Worm (Caenorhabditis elegans) whole organism, midembryonic: ENCODE results near the gene hpk-1.

Experiments
- T22C8.4 ChIP-seq: fragments of 200-800 bp; sonication (Bioruptor generic); IDR thresholded peaks from 2 replicates; pipeline ENCODE4 v1.3.6; 2022; ENCODE audit warnings: missing genetic modification characterization, missing compliant biosample characterization
- flt-1 ChIP-seq: fragments of 200-800 bp; sonication (Bioruptor generic); IDR thresholded peaks from 2 replicates; pipeline ENCODE4 v1.3.6; 2022; ENCODE audit warnings: missing genetic modification characterization, missing compliant biosample characterization
- med-1 ChIP-seq: sonication (generic microtip); optimal IDR thresholded peaks from 2 replicates; lab custom pipeline; 2017; ENCODE audit warnings: missing genetic modification characterization, mild to moderate bottlenecking, missing compliant biosample characterization, antibody characterized with exemption, missing genetic modification reagents; ENCODE audit not compliant: insufficient read depth
- tab-1 ChIP-seq: fragments of 200-800 bp; sonication (Bioruptor generic); IDR thresholded peaks from 2 replicates; pipeline ENCODE4 v1.3.6; 2022; ENCODE audit warnings: missing genetic modification characterization, missing compliant biosample characterization
- ztf-23 ChIP-seq: fragments of 200-800 bp; sonication (Bioruptor generic); IDR thresholded peaks from 2 replicates; pipeline ENCODE4 v1.3.6; 2022; ENCODE audit warnings: missing genetic modification reagents, missing genetic modification characterization, missing compliant biosample characterization
- ztf-29 ChIP-seq: fragments of 200-800 bp; sonication (Bioruptor generic); IDR thresholded peaks from 2 replicates; pipeline ENCODE4 v1.3.6; 2022; ENCODE audit warnings: missing genetic modification reagents, missing genetic modification characterization, missing compliant biosample characterization

DNA sequence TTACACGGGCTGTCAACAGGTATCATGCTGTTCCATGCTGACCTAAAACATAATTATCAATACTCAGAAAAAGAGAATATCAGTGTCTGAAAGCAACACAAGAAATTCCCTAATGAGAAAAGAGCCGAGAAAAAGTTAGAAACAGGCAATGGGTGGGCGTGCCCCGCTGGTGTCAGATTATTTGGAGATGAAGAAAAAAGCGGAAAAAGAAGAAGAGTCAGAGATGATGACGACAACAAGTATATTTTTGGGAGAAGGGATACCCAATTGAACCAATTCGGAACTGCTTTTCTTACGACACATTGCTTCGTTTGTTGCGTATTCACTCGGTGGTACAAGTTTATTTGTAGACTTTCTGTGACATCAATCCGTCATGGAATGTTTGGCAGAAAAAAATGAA is 20.7 kb downstream of the hpk-1 start, which contains the start of gene F20B6.4:
- TF ChIP-seq med-1 (GFP tag; lab: Kevin White, UChicago) = no peak
- TF ChIP-seq tab-1 (GFP tag; lab: Robert Waterston, UW) = no peak
- no peak for TF ChIP-seq flt-1 (GFP tag; lab: Robert Waterston, UW)
- no peak for TF ChIP-seq ztf-29 (GFP tag; lab: Robert Waterston, UW)
- TF ChIP-seq ztf-23 (GFP tag; lab: Robert Waterston, UW) = no peak
- no peak for TF ChIP-seq T22C8.4 (GFP tag; lab: Robert Waterston, UW)
